Worm (Caenorhabditis elegans) whole organism, L1 larva: ENCODE measurements around the gene Y39A3A.3.

Experiments used
- C04F5.9 ChIP-seq: sonication (generic microtip); optimal IDR thresholded peaks from 2 replicates; lab custom pipeline; 2016; ENCODE audit warnings: missing genetic modification characterization, missing compliant biosample characterization
- C16A3.4 ChIP-seq: fragments of 150-350 bp; optimal IDR thresholded peaks from 2 replicates; lab custom pipeline; 2014; ENCODE audit warnings: missing biosample characterization, missing genetic modification characterization
- alr-1 ChIP-seq: fragments of 200-800 bp; sonication (Bioruptor generic); optimal IDR thresholded peaks from 2 replicates; lab custom pipeline; 2018; ENCODE audit warnings: borderline replicate concordance, mild to moderate bottlenecking, missing genetic modification characterization, missing compliant biosample characterization
- ceh-8 ChIP-seq: fragments of 200-800 bp; sonication (Bioruptor generic); optimal IDR thresholded peaks from 2 replicates; lab custom pipeline; 2018; ENCODE audit warnings: mild to moderate bottlenecking, missing genetic modification characterization, moderate library complexity, missing compliant biosample characterization
- ceh-90 ChIP-seq: sonication (generic microtip); optimal IDR thresholded peaks from 2 replicates; lab custom pipeline; 2016; ENCODE audit warnings: missing genetic modification characterization, missing compliant biosample characterization
- efl-1 ChIP-seq, 4 experiments: fragments of 150-350 bp; optimal IDR thresholded peaks in 3 of 4; peaks in 1 of 4; 1 replicate in 1 of 4; 2 replicates in 3 of 4; lab custom pipeline; 2014; ENCODE audit warnings: missing biosample characterization in 2 of 4, missing genetic modification characterization in 2 of 4, missing genetic modification reagents in 2 of 4
- elt-3 ChIP-seq, 6 experiments: fragments of 150-350 bp in 1 of 6; sonication (generic microtip); optimal IDR thresholded peaks; 2 replicates each; lab custom pipeline; 2017 to 2018; ENCODE audit warnings: missing biosample characterization in 6 of 6, missing genetic modification characterization in 6 of 6, inconsistent platforms in 1 of 6
- ets-5 ChIP-seq: fragments of 200-800 bp; sonication (Bioruptor generic); IDR thresholded peaks from 2 replicates; pipeline ENCODE4 v1.3.6; 2022; ENCODE audit warnings: missing genetic modification characterization, missing compliant biosample characterization
- fkh-10 ChIP-seq: sonication (generic microtip); optimal IDR thresholded peaks from 2 replicates; lab custom pipeline; 2017; ENCODE audit warnings: missing biosample characterization, missing genetic modification reagents, missing genetic modification characterization
- fos-1 ChIP-seq: fragments of 150-350 bp; optimal IDR thresholded peaks from 2 replicates; lab custom pipeline; 2014; ENCODE audit warnings: missing biosample characterization, missing genetic modification characterization
- hpl-2 ChIP-seq: fragments of 150-350 bp; optimal IDR thresholded peaks from 2 replicates; lab custom pipeline; 2014; ENCODE audit warnings: missing biosample characterization, missing genetic modification reagents, missing genetic modification characterization
- lin-13 ChIP-seq: fragments of 150-350 bp; optimal IDR thresholded peaks from 2 replicates; lab custom pipeline; 2014; ENCODE audit warnings: missing biosample characterization, missing genetic modification reagents, missing genetic modification characterization
- lin-14 ChIP-seq: fragments of 200-800 bp; sonication (Bioruptor generic); optimal IDR thresholded peaks from 2 replicates; lab custom pipeline; 2018; ENCODE audit warnings: mild to moderate bottlenecking, missing genetic modification characterization, moderate library complexity, missing compliant biosample characterization
- lin-35 ChIP-seq, 2 experiments: fragments of 150-350 bp; optimal IDR thresholded peaks; 2 replicates each; lab custom pipeline; 2014; ENCODE audit warnings: missing biosample characterization in 2 of 2, missing genetic modification characterization in 2 of 2, missing genetic modification reagents in 2 of 2
- mef-2 ChIP-seq: fragments of 150-350 bp; optimal IDR thresholded peaks from 2 replicates; lab custom pipeline; 2014; ENCODE audit warnings: missing biosample characterization, missing genetic modification characterization
- mep-1 ChIP-seq: fragments of 150-350 bp; optimal IDR thresholded peaks from 2 replicates; lab custom pipeline; 2014; ENCODE audit warnings: missing biosample characterization, missing genetic modification characterization
- nhr-19 ChIP-seq: fragments of 200-800 bp; sonication (Bioruptor generic); conservative IDR thresholded peaks from 2 replicates; pipeline ENCODE4 v1.3.6; 2022; ENCODE audit warnings: missing genetic modification characterization, missing compliant biosample characterization
- nhr-20 ChIP-seq: sonication (generic microtip); optimal IDR thresholded peaks from 2 replicates; lab custom pipeline; 2016; ENCODE audit warnings: mild to moderate bottlenecking, missing genetic modification characterization, missing compliant biosample characterization
- nhr-47 ChIP-seq: sonication (generic microtip); optimal IDR thresholded peaks from 2 replicates; lab custom pipeline; 2016; ENCODE audit warnings: mild to moderate bottlenecking, missing genetic modification characterization, moderate library complexity, missing compliant biosample characterization
- nhr-71 ChIP-seq: sonication (generic microtip); optimal IDR thresholded peaks from 2 replicates; lab custom pipeline; 2016; ENCODE audit warnings: mild to moderate bottlenecking, missing genetic modification characterization, moderate library complexity, missing compliant biosample characterization
- nhr-76 ChIP-seq: sonication (generic microtip); optimal IDR thresholded peaks from 2 replicates; lab custom pipeline; 2017; ENCODE audit warnings: missing biosample characterization, missing genetic modification characterization
- nhr-77 ChIP-seq: fragments of 150-350 bp; optimal IDR thresholded peaks from 2 replicates; lab custom pipeline; 2014; ENCODE audit warnings: missing biosample characterization, missing genetic modification characterization
- nhr-85 ChIP-seq: sonication (generic microtip); peaks from one replicate; lab custom pipeline; 2016; ENCODE audit warnings: missing genetic modification characterization, inconsistent platforms, missing compliant biosample characterization
- pag-3 ChIP-seq: sonication (generic microtip); optimal IDR thresholded peaks from 2 replicates; lab custom pipeline; 2017; ENCODE audit warnings: missing genetic modification characterization, mild to moderate bottlenecking, missing compliant biosample characterization, antibody characterized with exemption, borderline replicate concordance; ENCODE audit not compliant: insufficient read depth
- pax-3 ChIP-seq: fragments of 200-800 bp; sonication (Bioruptor generic); optimal IDR thresholded peaks from 2 replicates; lab custom pipeline; 2018; ENCODE audit warnings: mild to moderate bottlenecking, missing genetic modification characterization, moderate library complexity, missing compliant biosample characterization
- snu-23 ChIP-seq: sonication (generic microtip); optimal IDR thresholded peaks from 2 replicates; lab custom pipeline; 2016; ENCODE audit warnings: missing genetic modification characterization, missing compliant biosample characterization
- swsn-7 ChIP-seq: sonication (generic microtip); optimal IDR thresholded peaks from 2 replicates; lab custom pipeline; 2016; ENCODE audit warnings: missing genetic modification characterization, missing compliant biosample characterization
- unc-30 ChIP-seq: sonication (generic microtip); optimal IDR thresholded peaks from 2 replicates; lab custom pipeline; 2017; ENCODE audit warnings: missing biosample characterization, missing genetic modification characterization
- unc-86 ChIP-seq: sonication (generic microtip); optimal IDR thresholded peaks from 2 replicates; lab custom pipeline; 2016; ENCODE audit warnings: missing genetic modification characterization, missing compliant biosample characterization
- unc-98 ChIP-seq: fragments of 200-800 bp; sonication (Bioruptor generic); IDR thresholded peaks from 2 replicates; pipeline ENCODE4 v1.3.6; 2022; ENCODE audit warnings: missing genetic modification characterization, missing compliant biosample characterization
- vab-15 ChIP-seq: sonication (generic microtip); optimal IDR thresholded peaks from 2 replicates; lab custom pipeline; 2017; ENCODE audit warnings: missing genotype, mild to moderate bottlenecking, missing genetic modification characterization, missing compliant biosample characterization
- zag-1 ChIP-seq: fragments of 150-350 bp; optimal IDR thresholded peaks from 2 replicates; lab custom pipeline; 2014; ENCODE audit warnings: missing biosample characterization, missing genetic modification characterization
- ztf-11 ChIP-seq, 2 experiments: sonication (generic microtip); optimal IDR thresholded peaks; 2 replicates each; lab custom pipeline; 2016 to 2017; ENCODE audit warnings: missing genetic modification characterization in 2 of 2, missing biosample characterization in 1 of 2, missing compliant biosample characterization in 1 of 2
- ztf-4 ChIP-seq: fragments of 150-350 bp; optimal IDR thresholded peaks from 2 replicates; lab custom pipeline; 2014; ENCODE audit warnings: missing biosample characterization, missing genetic modification characterization

Gene Y39A3A.3

DNA sequence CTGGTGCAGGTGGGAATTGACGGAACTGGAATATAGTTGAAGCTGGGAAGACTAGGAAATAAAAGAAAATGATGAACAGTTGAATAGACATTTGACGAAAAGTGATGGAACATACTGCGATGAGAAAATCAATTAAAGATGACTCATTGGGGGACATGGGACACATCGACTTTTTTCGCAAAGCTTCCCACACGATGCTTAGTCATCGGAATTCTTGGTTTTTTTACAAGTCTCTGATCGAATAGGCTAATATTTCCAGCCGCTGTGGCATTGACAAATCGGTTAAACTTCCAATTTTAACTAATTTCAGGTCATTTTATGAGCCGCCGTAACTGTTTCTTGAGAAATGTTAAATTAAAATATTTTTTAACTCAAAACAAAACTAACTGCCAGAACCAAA, at the start of gene Y39A3A.3:
TSS of gene Y39A3A.3 (minus strand) at position 101 of the 400 bp plus-strand sequence.
- no peak for TF ChIP-seq snu-23 (GFP tag; lab: Kevin White, UChicago)
- TF ChIP-seq nhr-85 (tag; lab: Kevin White, UChicago) = peak; percentile 48
- TF ChIP-seq, all 84 proteins: peak for 1

- TF ChIP-seq pax-3 (tag; lab: Kevin White, UChicago) = no peak
- no peak for TF ChIP-seq snu-23 (GFP tag; lab: Kevin White, UChicago)
- no peak for TF ChIP-seq mef-2 (tag; lab: Kevin White, UChicago)
- TF ChIP-seq zag-1 = no peak
- TF ChIP-seq lin-35 (GFP tag; optimal IDR thresholded peaks at IDR 0.05; lab: Kevin White, UChicago) = no peak
- no peak for TF ChIP-seq C16A3.4 (tag; lab: Kevin White, UChicago)
- no peak for TF ChIP-seq unc-86
- TF ChIP-seq nhr-20 (tag; lab: Kevin White, UChicago) = no peak
- TF ChIP-seq nhr-19 (GFP tag; lab: Robert Waterston, UW) = no peak
- TF ChIP-seq ztf-4 = no peak
- no peak for TF ChIP-seq elt-3 (tag; optimal IDR thresholded peaks at IDR 0.05; lab: Kevin White, UChicago)
- no peak for TF ChIP-seq alr-1 (tag; lab: Kevin White, UChicago)
- TF ChIP-seq nhr-47 = no peak
- no peak for TF ChIP-seq pag-3 (tag; lab: Kevin White, UChicago)
- TF ChIP-seq lin-13 (GFP tag; lab: Kevin White, UChicago) = no peak
- TF ChIP-seq unc-30 (tag; lab: Kevin White, UChicago) = no peak
- TF ChIP-seq ceh-90 (tag; lab: Kevin White, UChicago) = no peak
- TF ChIP-seq swsn-7 (tag; lab: Kevin White, UChicago) = no peak
- TF ChIP-seq nhr-76 = no peak
Observed at ce11 chrIII:2117541-2117940, 49.4 kb upstream of the Y39A3A.3 start, which contains the start of gene Y48G9A.6. Y48G9A.6 (plus strand) TSS chrIII:2117841.

ce11 chrIII:2116797-2117196, 48.6 kb upstream of the Y39A3A.3 start, which contains the start of gene Y48G9A.11:
Y48G9A.11 (minus strand) TSS chrIII:2116897.
- TF ChIP-seq efl-1 (optimal IDR thresholded peaks at IDR 0.05; lab: Kevin White, UChicago) = no peak
- no peak for TF ChIP-seq efl-1 (GFP tag; optimal IDR thresholded peaks at IDR 0.05 in 1 of 2; lab: Kevin White, UChicago)
- TF ChIP-seq fkh-10 (GFP tag; lab: Kevin White, UChicago) = no peak
- TF ChIP-seq fos-1 = no peak
- no peak for TF ChIP-seq vab-15 (tag; lab: Kevin White, UChicago)
- TF ChIP-seq mep-1 = no peak
- TF ChIP-seq mef-2 (tag; lab: Kevin White, UChicago) = no peak
- no peak for TF ChIP-seq lin-14 (GFP tag; lab: Kevin White, UChicago)
- no peak for TF ChIP-seq swsn-7 (tag; lab: Kevin White, UChicago)
- TF ChIP-seq hpl-2 = no peak
- TF ChIP-seq ztf-11 (tag; optimal IDR thresholded peaks at IDR 0.05; lab: Kevin White, UChicago) = no peak
- TF ChIP-seq snu-23 (GFP tag; lab: Kevin White, UChicago) = no peak
- no peak for TF ChIP-seq nhr-77 (tag; lab: Kevin White, UChicago)
- no peak for TF ChIP-seq C04F5.9 (tag; lab: Kevin White, UChicago)
- no peak for TF ChIP-seq unc-98 (GFP tag; lab: Robert Waterston, UW)
- TF ChIP-seq nhr-85 (tag; lab: Kevin White, UChicago) = no peak
- no peak for TF ChIP-seq ets-5 (GFP tag; lab: Robert Waterston, UW)
- no peak for TF ChIP-seq unc-86

DNA sequence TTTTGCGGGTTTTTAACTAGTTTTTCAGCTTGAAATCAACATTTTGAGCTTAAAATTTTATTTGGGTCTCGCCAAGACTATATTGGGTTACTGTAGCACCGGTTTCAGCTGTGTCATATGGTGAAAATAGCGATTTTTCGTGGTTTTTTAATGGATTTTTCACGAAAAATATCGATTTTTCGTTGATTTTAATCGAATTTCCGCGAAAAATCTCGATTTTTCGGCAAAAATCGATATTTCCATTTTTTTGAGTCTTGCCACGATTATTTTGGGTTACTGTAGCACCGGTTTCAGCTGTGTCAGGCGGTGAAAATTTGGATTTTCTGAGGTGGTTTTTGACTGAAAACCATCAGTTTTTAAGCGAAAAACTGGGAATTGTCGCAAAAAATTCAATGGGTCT, 47.2 kb upstream of the Y39A3A.3 start:
- TF ChIP-seq hpl-2 (no peak), nhr-71 (no peak), ceh-8 (GFP tag; lab: Kevin White, UChicago) (no peak)
- TF ChIP-seq, all 84 proteins: peak for 0
